Worm (Caenorhabditis elegans) whole organism, L1 larva: ENCODE results near the gene btb-5.

ENCODE experiments used
- C04F5.9 ChIP-seq: sonication (generic microtip); optimal IDR thresholded peaks from 2 replicates; lab custom pipeline; 2016; ENCODE audit warnings: missing genetic modification characterization, missing compliant biosample characterization
- C16A3.4 ChIP-seq: fragments of 150-350 bp; optimal IDR thresholded peaks from 2 replicates; lab custom pipeline; 2014; ENCODE audit warnings: missing biosample characterization, missing genetic modification characterization
- aha-1 ChIP-seq: fragments of 150-350 bp; optimal IDR thresholded peaks from 2 replicates; lab custom pipeline; 2014; ENCODE audit warnings: missing biosample characterization, missing genetic modification characterization
- alr-1 ChIP-seq: fragments of 200-800 bp; sonication (Bioruptor generic); optimal IDR thresholded peaks from 2 replicates; lab custom pipeline; 2018; ENCODE audit warnings: borderline replicate concordance, mild to moderate bottlenecking, missing genetic modification characterization, missing compliant biosample characterization
- aly-2 ChIP-seq: fragments of 150-350 bp; optimal IDR thresholded peaks from 2 replicates; lab custom pipeline; 2014; ENCODE audit warnings: missing biosample characterization, missing genetic modification characterization
- ceh-82 ChIP-seq, 3 experiments: fragments of 150-350 bp in 1 of 3; sonication (generic microtip) in 2 of 3; optimal IDR thresholded peaks; 2 replicates each; lab custom pipeline; 2014 to 2017; ENCODE audit warnings: missing biosample characterization in 3 of 3, missing genetic modification characterization in 3 of 3
- ceh-88 ChIP-seq: fragments of 200-800 bp; sonication (Bioruptor generic); IDR thresholded peaks from 2 replicates; pipeline ENCODE4 v1.3.6; 2022; ENCODE audit warnings: missing genetic modification characterization, missing compliant biosample characterization
- ces-1 ChIP-seq: fragments of 150-350 bp; optimal IDR thresholded peaks from 2 replicates; lab custom pipeline; 2014; ENCODE audit warnings: missing biosample characterization, missing genetic modification reagents, missing genetic modification characterization
- efl-1 ChIP-seq, 4 experiments: fragments of 150-350 bp; optimal IDR thresholded peaks in 3 of 4; peaks in 1 of 4; 1 replicate in 1 of 4; 2 replicates in 3 of 4; lab custom pipeline; 2014; ENCODE audit warnings: missing biosample characterization in 2 of 4, missing genetic modification characterization in 2 of 4, missing genetic modification reagents in 2 of 4
- egl-27 ChIP-seq, 2 experiments: fragments of 150-350 bp in 1 of 2; sonication (generic microtip); optimal IDR thresholded peaks; 3 replicates each; lab custom pipeline; 2017 to 2018; ENCODE audit warnings: missing biosample characterization in 2 of 2, missing genetic modification characterization in 2 of 2, missing genetic modification reagents in 2 of 2
- fos-1 ChIP-seq: fragments of 150-350 bp; optimal IDR thresholded peaks from 2 replicates; lab custom pipeline; 2014; ENCODE audit warnings: missing biosample characterization, missing genetic modification characterization
- lin-14 ChIP-seq: fragments of 200-800 bp; sonication (Bioruptor generic); optimal IDR thresholded peaks from 2 replicates; lab custom pipeline; 2018; ENCODE audit warnings: mild to moderate bottlenecking, missing genetic modification characterization, moderate library complexity, missing compliant biosample characterization
- lin-15B ChIP-seq: fragments of 150-350 bp; sonication (generic microtip); optimal IDR thresholded peaks from 3 replicates; lab custom pipeline; 2014; ENCODE audit warnings: missing biosample characterization, missing genetic modification characterization
- lir-3 ChIP-seq: sonication (generic microtip); optimal IDR thresholded peaks from 2 replicates; lab custom pipeline; 2016; ENCODE audit warnings: mild to moderate bottlenecking, missing genetic modification characterization, moderate library complexity, missing compliant biosample characterization; ENCODE audit not compliant: poor library complexity
- lsy-2 ChIP-seq, 2 experiments: fragments of 150-350 bp; optimal IDR thresholded peaks; 2 replicates each; lab custom pipeline; 2014; ENCODE audit warnings: missing biosample characterization in 2 of 2, missing genetic modification characterization in 2 of 2
- mab-9 ChIP-seq: fragments of 200-800 bp; sonication (Bioruptor generic); IDR thresholded peaks from 2 replicates; pipeline ENCODE4 v1.3.6; 2022; ENCODE audit warnings: missing genetic modification reagents, missing genetic modification characterization, missing compliant biosample characterization
- mef-2 ChIP-seq: fragments of 150-350 bp; optimal IDR thresholded peaks from 2 replicates; lab custom pipeline; 2014; ENCODE audit warnings: missing biosample characterization, missing genetic modification characterization
- nhr-11 ChIP-seq: fragments of 150-350 bp; optimal IDR thresholded peaks from 2 replicates; lab custom pipeline; 2014; ENCODE audit warnings: missing biosample characterization, missing genetic modification characterization
- nhr-19 ChIP-seq: fragments of 200-800 bp; sonication (Bioruptor generic); conservative IDR thresholded peaks from 2 replicates; pipeline ENCODE4 v1.3.6; 2022; ENCODE audit warnings: missing genetic modification characterization, missing compliant biosample characterization
- nhr-28 ChIP-seq: fragments of 150-350 bp; optimal IDR thresholded peaks from 2 replicates; lab custom pipeline; 2014; ENCODE audit warnings: missing biosample characterization, missing genetic modification characterization
- nhr-71 ChIP-seq: sonication (generic microtip); optimal IDR thresholded peaks from 2 replicates; lab custom pipeline; 2016; ENCODE audit warnings: mild to moderate bottlenecking, missing genetic modification characterization, moderate library complexity, missing compliant biosample characterization
- nhr-76 ChIP-seq: sonication (generic microtip); optimal IDR thresholded peaks from 2 replicates; lab custom pipeline; 2017; ENCODE audit warnings: missing biosample characterization, missing genetic modification characterization
- nhr-85 ChIP-seq: sonication (generic microtip); peaks from one replicate; lab custom pipeline; 2016; ENCODE audit warnings: missing genetic modification characterization, inconsistent platforms, missing compliant biosample characterization
- nhr-90 ChIP-seq: sonication (generic microtip); optimal IDR thresholded peaks from 2 replicates; lab custom pipeline; 2016; ENCODE audit warnings: mild to moderate bottlenecking, missing genetic modification characterization, missing compliant biosample characterization; ENCODE audit not compliant: poor library complexity
- pax-3 ChIP-seq: fragments of 200-800 bp; sonication (Bioruptor generic); optimal IDR thresholded peaks from 2 replicates; lab custom pipeline; 2018; ENCODE audit warnings: mild to moderate bottlenecking, missing genetic modification characterization, moderate library complexity, missing compliant biosample characterization
- snpc-4 ChIP-seq: fragments of 150-350 bp; optimal IDR thresholded peaks from 2 replicates; lab custom pipeline; 2014; ENCODE audit warnings: missing biosample characterization, missing genetic modification characterization
- snu-23 ChIP-seq: sonication (generic microtip); optimal IDR thresholded peaks from 2 replicates; lab custom pipeline; 2016; ENCODE audit warnings: missing genetic modification characterization, missing compliant biosample characterization
- sup-37 ChIP-seq: fragments of 200-800 bp; sonication (Bioruptor generic); optimal IDR thresholded peaks from 2 replicates; lab custom pipeline; 2018; ENCODE audit warnings: mild to moderate bottlenecking, missing genetic modification characterization, missing compliant biosample characterization
- swsn-7 ChIP-seq: sonication (generic microtip); optimal IDR thresholded peaks from 2 replicates; lab custom pipeline; 2016; ENCODE audit warnings: missing genetic modification characterization, missing compliant biosample characterization
- tbx-2 ChIP-seq: sonication (generic microtip); optimal IDR thresholded peaks from 2 replicates; lab custom pipeline; 2016; ENCODE audit warnings: missing genetic modification characterization, missing compliant biosample characterization
- unc-30 ChIP-seq: sonication (generic microtip); optimal IDR thresholded peaks from 2 replicates; lab custom pipeline; 2017; ENCODE audit warnings: missing biosample characterization, missing genetic modification characterization
- unc-62 ChIP-seq: fragments of 150-350 bp; optimal IDR thresholded peaks from 2 replicates; lab custom pipeline; 2014; ENCODE audit warnings: missing biosample characterization, missing genetic modification reagents, missing genetic modification characterization
- unc-98 ChIP-seq: fragments of 200-800 bp; sonication (Bioruptor generic); IDR thresholded peaks from 2 replicates; pipeline ENCODE4 v1.3.6; 2022; ENCODE audit warnings: missing genetic modification characterization, missing compliant biosample characterization
- xbp-1 ChIP-seq: sonication (generic microtip); optimal IDR thresholded peaks from 2 replicates; lab custom pipeline; 2016; ENCODE audit warnings: missing genetic modification characterization, missing compliant biosample characterization
- ztf-11 ChIP-seq, 2 experiments: sonication (generic microtip); optimal IDR thresholded peaks; 2 replicates each; lab custom pipeline; 2016 to 2017; ENCODE audit warnings: missing genetic modification characterization in 2 of 2, missing biosample characterization in 1 of 2, missing compliant biosample characterization in 1 of 2
- ztf-4 ChIP-seq: fragments of 150-350 bp; optimal IDR thresholded peaks from 2 replicates; lab custom pipeline; 2014; ENCODE audit warnings: missing biosample characterization, missing genetic modification characterization

The btb-5 gene

ce11 chrIII:64747-65625 lies 4.0 kb upstream of the btb-5 start:
- TF ChIP-seq egl-27 (tag; optimal IDR thresholded peaks at IDR 0.05; lab: Kevin White, UChicago): no peak
- 0 out of 2 replicates have a peak, but pooled peaks have one; percentile 5 for TF ChIP-seq mab-9
- TF ChIP-seq efl-1 (optimal IDR thresholded peaks at IDR 0.05; lab: Kevin White, UChicago): no peak
- peak in 1 of 2 experiments; percentile 79 for TF ChIP-seq efl-1 (GFP tag; optimal IDR thresholded peaks at IDR 0.05 in 1 of 2; lab: Kevin White, UChicago)
- TF ChIP-seq lsy-2 (tag; optimal IDR thresholded peaks at IDR 0.05; lab: Kevin White, UChicago): no peak
- 0 out of 2 replicates have a peak, but pooled peaks have one; percentile 19 for TF ChIP-seq ceh-88 (GFP tag; lab: Robert Waterston, UW)
- TF ChIP-seq ces-1 (GFP tag; lab: Kevin White, UChicago): no peak
- no peak for TF ChIP-seq aha-1 (tag; lab: Kevin White, UChicago)
- no peak for TF ChIP-seq snu-23 (GFP tag; lab: Kevin White, UChicago)
- TF ChIP-seq snpc-4 (tag; lab: Kevin White, UChicago): no peak
- no peak for TF ChIP-seq ztf-4
- no peak for TF ChIP-seq unc-30 (tag; lab: Kevin White, UChicago)
- TF ChIP-seq unc-98 (GFP tag; lab: Robert Waterston, UW): no peak
- no peak for TF ChIP-seq xbp-1 (tag; lab: Kevin White, UChicago)
- TF ChIP-seq nhr-90: no peak
- TF ChIP-seq pax-3: no peak
- TF ChIP-seq nhr-71: no peak
- no peak for TF ChIP-seq unc-62
- no peak for TF ChIP-seq lin-15B (tag; lab: Kevin White, UChicago)
- no peak for TF ChIP-seq nhr-11
- no peak for TF ChIP-seq C04F5.9 (tag; lab: Kevin White, UChicago)
- TF ChIP-seq ceh-82 (tag; optimal IDR thresholded peaks at IDR 0.05; lab: Kevin White, UChicago): no peak
- TF ChIP-seq, all 84 proteins: peak for 3

DNA sequence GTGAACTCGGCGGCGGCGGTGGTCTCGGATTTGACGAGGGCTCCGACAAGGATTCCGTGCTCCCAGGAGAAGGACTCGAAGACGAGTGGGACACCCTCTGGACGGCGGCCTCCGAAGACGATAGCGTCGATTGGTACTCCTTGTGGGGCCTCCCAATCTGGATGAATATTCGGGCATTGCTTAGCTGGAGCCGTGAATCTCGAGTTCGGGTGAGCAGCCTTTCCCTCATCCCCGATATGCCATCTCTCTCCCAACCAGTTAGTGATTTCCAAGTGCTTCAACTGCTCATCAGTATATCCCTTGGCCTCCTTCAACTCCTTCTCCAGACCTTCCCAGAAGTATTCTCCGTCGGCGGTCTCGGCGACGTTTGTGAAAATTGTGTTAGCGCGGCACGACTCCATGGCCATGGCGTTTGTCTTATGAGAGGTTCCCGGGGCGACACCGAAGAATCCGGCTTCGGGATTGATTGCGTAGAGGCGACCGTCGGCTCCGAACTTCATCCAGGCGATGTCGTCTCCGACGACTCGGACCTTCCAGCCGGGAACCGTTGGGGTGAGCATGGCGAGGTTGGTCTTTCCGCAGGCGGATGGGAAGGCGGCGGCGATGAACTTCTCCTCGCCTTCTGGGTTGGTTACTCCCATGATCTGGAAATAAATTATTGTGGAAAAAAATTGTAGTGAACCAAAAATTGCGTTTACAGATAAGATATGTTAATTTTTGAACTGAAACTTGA lies 2.8 kb upstream of the btb-5 start:
- TF ChIP-seq aha-1 (tag; lab: Kevin White, UChicago): no peak
- TF ChIP-seq fos-1 (tag; lab: Kevin White, UChicago): no peak
- no peak for TF ChIP-seq nhr-85 (tag; lab: Kevin White, UChicago)
- no peak for TF ChIP-seq pax-3
- no peak for TF ChIP-seq nhr-28 (tag; lab: Kevin White, UChicago)
- no peak for TF ChIP-seq aly-2
- no peak for TF ChIP-seq tbx-2 (tag; lab: Kevin White, UChicago)
- no peak for TF ChIP-seq nhr-76 (tag; lab: Kevin White, UChicago)
- TF ChIP-seq egl-27 (tag; optimal IDR thresholded peaks at IDR 0.05; lab: Kevin White, UChicago): no peak
- no peak for TF ChIP-seq ceh-88 (GFP tag; lab: Robert Waterston, UW)
- TF ChIP-seq C04F5.9 (tag; lab: Kevin White, UChicago): no peak
- no peak for TF ChIP-seq sup-37 (GFP tag; lab: Kevin White, UChicago)
- TF ChIP-seq unc-98 (GFP tag; lab: Robert Waterston, UW): no peak
- no peak for TF ChIP-seq alr-1 (tag; lab: Kevin White, UChicago)

DNA sequence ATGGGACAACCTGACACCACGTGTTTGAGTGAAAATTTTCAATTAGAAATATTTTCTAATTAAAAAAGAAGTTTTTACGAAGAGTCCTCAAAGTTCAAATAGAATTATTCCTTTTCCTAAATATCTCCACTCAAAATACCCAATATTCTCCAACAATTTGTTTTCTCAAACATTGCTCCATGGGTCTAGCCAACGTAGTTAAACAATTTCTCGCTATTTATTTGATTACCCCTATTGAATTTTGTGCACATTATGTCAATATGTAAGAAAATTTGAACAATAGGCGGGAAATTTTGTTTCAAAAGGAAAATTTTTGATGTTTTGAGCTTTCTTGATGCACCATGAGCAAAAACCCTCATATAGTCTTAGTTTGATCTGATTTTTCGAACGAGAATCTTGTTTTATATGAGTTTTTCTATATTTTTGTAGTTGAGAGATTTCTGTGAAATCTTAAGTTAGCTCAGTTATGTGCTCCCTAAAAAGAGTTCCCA lies 1.5 kb upstream of the btb-5 start:
- TF ChIP-seq nhr-71 (peak; percentile 37), ceh-82 (tag; optimal IDR thresholded peaks at IDR 0.05; lab: Kevin White, UChicago) (peak in 1 of 3 experiments; percentile 13), lir-3 (tag; lab: Kevin White, UChicago) (no peak), swsn-7 (tag; lab: Kevin White, UChicago) (peak; percentile 27), lin-14 (GFP tag; lab: Kevin White, UChicago) (peak; percentile 45), aly-2 (peak; percentile 94), ceh-88 (GFP tag; lab: Robert Waterston, UW) (peak; percentile 38; the same call in 1 of the 2 replicates), lsy-2 (tag; optimal IDR thresholded peaks at IDR 0.05; lab: Kevin White, UChicago) (peak in 1 of 2 experiments; percentile 9), C16A3.4 (tag; lab: Kevin White, UChicago) (peak; percentile 21), ztf-4 (peak; percentile 27), ztf-11 (tag; optimal IDR thresholded peaks at IDR 0.05; lab: Kevin White, UChicago) (no peak), nhr-19 (peak; percentile 44), snu-23 (GFP tag; lab: Kevin White, UChicago) (peak; percentile 26), mef-2 (tag; lab: Kevin White, UChicago) (no peak)
- TF ChIP-seq, all 84 proteins: peak for 11
